Fruit fly (Drosophila melanogaster) whole organism, embryonic: ENCODE measurements around the gene Jhbp11.

Experiments used
- Abd-B ChIP-seq: fragments of 200-800 bp; sonication (Bioruptor generic); optimal IDR thresholded peaks from 2 replicates; lab custom pipeline; 2018; ENCODE audit warnings: missing biosample characterization, mild to moderate bottlenecking, missing genetic modification characterization, moderate library complexity
- Atf-2 ChIP-seq: fragments of 200-800 bp; sonication (Bioruptor generic); optimal IDR thresholded peaks from 2 replicates; lab custom pipeline; 2016; ENCODE audit warnings: missing biosample characterization, missing genetic modification characterization
- Blimp-1 ChIP-seq: fragments of 200-800 bp; sonication (Bioruptor generic); optimal IDR thresholded peaks from 3 replicates; lab custom pipeline; 2018; ENCODE audit warnings: missing biosample characterization, missing genetic modification characterization, mild to moderate bottlenecking, moderate library complexity, missing genetic modification reagents
- CG10147 ChIP-seq: fragments of 200-800 bp; sonication (Bioruptor generic); optimal IDR thresholded peaks from 2 replicates; lab custom pipeline; 2019; ENCODE audit warnings: missing biosample characterization, mild to moderate bottlenecking, missing genetic modification characterization, moderate library complexity
- CG10979 ChIP-seq: fragments of 200-800 bp; sonication (Bioruptor generic); optimal IDR thresholded peaks from 2 replicates; lab custom pipeline; 2018; ENCODE audit warnings: missing biosample characterization, mild to moderate bottlenecking, missing genetic modification characterization, moderate library complexity
- CG11093 ChIP-seq: fragments of 200-800 bp; sonication (Bioruptor generic); IDR thresholded peaks from 3 replicates; pipeline ENCODE4 v1.3.6; 2022; ENCODE audit warnings: missing biosample characterization, missing genetic modification characterization
- CG11398 ChIP-seq: fragments of 200-800 bp; sonication (Bioruptor generic); optimal IDR thresholded peaks from 2 replicates; lab custom pipeline; 2016; ENCODE audit warnings: missing biosample characterization, missing genetic modification characterization
- CG11504 ChIP-seq: fragments of 200-800 bp; sonication (Bioruptor generic); optimal IDR thresholded peaks from 3 replicates; lab custom pipeline; 2019; ENCODE audit warnings: missing biosample characterization, mild to moderate bottlenecking, missing genetic modification characterization, moderate library complexity
- CG11695 ChIP-seq: fragments of 200-800 bp; sonication (Bioruptor generic); IDR thresholded peaks from 3 replicates; pipeline ENCODE4 v1.3.6; 2022; ENCODE audit warnings: missing biosample characterization, missing genetic modification characterization
- CG12155 ChIP-seq: fragments of 200-800 bp; sonication (Bioruptor generic); optimal IDR thresholded peaks from 3 replicates; lab custom pipeline; 2016; ENCODE audit warnings: missing biosample characterization, missing genetic modification characterization
- CG12299 ChIP-seq: fragments of 200-800 bp; sonication (Bioruptor generic); optimal IDR thresholded peaks from 2 replicates; lab custom pipeline; 2018; ENCODE audit warnings: missing biosample characterization, mild to moderate bottlenecking, missing genetic modification characterization
- CG15269 ChIP-seq: fragments of 200-800 bp; sonication (Bioruptor generic); optimal IDR thresholded peaks from 2 replicates; lab custom pipeline; 2018; ENCODE audit warnings: missing biosample characterization, mild to moderate bottlenecking, missing genetic modification characterization, moderate library complexity
- CG15514 ChIP-seq: fragments of 200-800 bp; sonication (Bioruptor generic); optimal IDR thresholded peaks from 3 replicates; lab custom pipeline; 2017; ENCODE audit warnings: missing biosample characterization, missing genetic modification characterization, mild to moderate bottlenecking, moderate library complexity, missing genetic modification reagents
- CG1602 ChIP-seq: fragments of 200-800 bp; sonication (Bioruptor generic); optimal IDR thresholded peaks from 3 replicates; lab custom pipeline; 2016; ENCODE audit warnings: missing biosample characterization, missing genetic modification characterization
- CG17359 ChIP-seq: fragments of 200-800 bp; sonication (Bioruptor generic); optimal IDR thresholded peaks from 3 replicates; lab custom pipeline; 2018; ENCODE audit warnings: missing biosample characterization, mild to moderate bottlenecking, missing genetic modification characterization, moderate library complexity
- CG1832 ChIP-seq: fragments of 200-800 bp; sonication (Bioruptor generic); optimal IDR thresholded peaks from 2 replicates; lab custom pipeline; 2017; ENCODE audit warnings: missing biosample characterization, mild to moderate bottlenecking, missing genetic modification characterization, inconsistent platforms
- CG2116 ChIP-seq: fragments of 200-800 bp; sonication (Bioruptor generic); optimal IDR thresholded peaks from 3 replicates; lab custom pipeline; 2018; ENCODE audit warnings: missing biosample characterization, mild to moderate bottlenecking, missing genetic modification characterization
- CG6689 ChIP-seq: fragments of 200-800 bp; sonication (Bioruptor generic); IDR thresholded peaks from 2 replicates; pipeline ENCODE4 v1.3.6; 2022; ENCODE audit warnings: missing biosample characterization, missing genetic modification characterization
- CG6813 ChIP-seq: fragments of 200-800 bp; sonication (Bioruptor generic); optimal IDR thresholded peaks from 2 replicates; lab custom pipeline; 2017; ENCODE audit warnings: missing biosample characterization, missing genetic modification characterization, mild to moderate bottlenecking, moderate library complexity, missing genetic modification reagents
- CG8281 ChIP-seq: fragments of 200-800 bp; sonication (Bioruptor generic); optimal IDR thresholded peaks from 2 replicates; lab custom pipeline; 2018; ENCODE audit warnings: missing biosample characterization, mild to moderate bottlenecking, missing genetic modification characterization, moderate library complexity
- Dip2 ChIP-seq: fragments of 200-800 bp; sonication (Bioruptor generic); IDR thresholded peaks from 2 replicates; pipeline ENCODE4 v1.3.6; 2022; ENCODE audit warnings: missing biosample characterization, missing genetic modification characterization
- Dip3 ChIP-seq: fragments of 200-800 bp; sonication (Bioruptor generic); optimal IDR thresholded peaks from 3 replicates; lab custom pipeline; 2016; ENCODE audit warnings: missing biosample characterization, missing genetic modification characterization
- Eip74EF ChIP-seq, 2 experiments: fragments of 200-800 bp in 1 of 2; fragments of >200 bp in 1 of 2; sonication (Bioruptor generic) in 1 of 2; optimal IDR thresholded peaks; 2 replicates each; lab custom pipeline; 2017 to 2019; ENCODE audit warnings: missing biosample characterization in 2 of 2, missing genetic modification characterization in 2 of 2, mild to moderate bottlenecking in 1 of 2, moderate library complexity in 1 of 2
- Elba2 ChIP-seq: fragments of 200-800 bp; sonication (Bioruptor generic); optimal IDR thresholded peaks from 3 replicates; lab custom pipeline; 2016; ENCODE audit warnings: missing biosample characterization, missing genetic modification characterization
- Fer3 ChIP-seq: fragments of 200-800 bp; sonication (Bioruptor generic); optimal IDR thresholded peaks from 2 replicates; lab custom pipeline; 2018; ENCODE audit warnings: missing biosample characterization, mild to moderate bottlenecking, missing genetic modification characterization, moderate library complexity
- Hey ChIP-seq: fragments of 200-800 bp; sonication (Bioruptor generic); optimal IDR thresholded peaks from 3 replicates; lab custom pipeline; 2018; ENCODE audit warnings: missing biosample characterization, mild to moderate bottlenecking, missing genetic modification characterization
- Hr78 ChIP-seq, 2 experiments: fragments of 200-800 bp in 1 of 2; fragments of >200 bp in 1 of 2; sonication (Bioruptor generic) in 1 of 2; optimal IDR thresholded peaks; 2 replicates each; lab custom pipeline; 2017 to 2019; ENCODE audit warnings: missing biosample characterization in 2 of 2, missing genetic modification characterization in 2 of 2, mild to moderate bottlenecking in 1 of 2, moderate library complexity in 1 of 2
- Neu2 ChIP-seq: fragments of 200-800 bp; sonication (Bioruptor generic); optimal IDR thresholded peaks from 3 replicates; lab custom pipeline; 2016; ENCODE audit warnings: missing biosample characterization, missing genetic modification characterization, borderline replicate concordance
- Oaz ChIP-seq: fragments of 200-800 bp; sonication (Bioruptor generic); IDR thresholded peaks from 2 replicates; pipeline ENCODE4 v1.3.6; 2022; ENCODE audit warnings: missing biosample characterization, missing genetic modification characterization
- Oli ChIP-seq: fragments of 200-800 bp; sonication (Bioruptor generic); optimal IDR thresholded peaks from 2 replicates; lab custom pipeline; 2018; ENCODE audit warnings: missing biosample characterization, mild to moderate bottlenecking, missing genetic modification characterization, moderate library complexity
- Pdp1 ChIP-seq, 2 experiments: fragments of 200-800 bp; sonication (Bioruptor generic); optimal IDR thresholded peaks; 3 replicates each; lab custom pipeline; 2016; ENCODE audit warnings: missing biosample characterization in 2 of 2, missing genetic modification characterization in 2 of 2, mild to moderate bottlenecking in 1 of 2, moderate library complexity in 1 of 2
- Ptx1 ChIP-seq: fragments of 200-800 bp; sonication (Bioruptor generic); IDR thresholded peaks from 2 replicates; pipeline ENCODE4 v1.3.6; 2022; ENCODE audit warnings: missing biosample characterization, missing genetic modification characterization
- Side ChIP-seq: fragments of 200-800 bp; sonication (Bioruptor generic); optimal IDR thresholded peaks from 2 replicates; lab custom pipeline; 2016; ENCODE audit warnings: missing biosample characterization, missing genetic modification characterization
- Xbp1 ChIP-seq: fragments of 200-800 bp; sonication (Bioruptor generic); optimal IDR thresholded peaks from 3 replicates; lab custom pipeline; 2016; ENCODE audit warnings: missing biosample characterization, mild to moderate bottlenecking, missing genetic modification characterization
- dm ChIP-seq: fragments of 200-800 bp; sonication (Bioruptor generic); optimal IDR thresholded peaks from 3 replicates; lab custom pipeline; 2016; ENCODE audit warnings: missing biosample characterization, missing genetic modification characterization
- fd96Cb ChIP-seq: fragments of 200-800 bp; sonication (Bioruptor generic); optimal IDR thresholded peaks from 2 replicates; lab custom pipeline; 2018; ENCODE audit warnings: missing biosample characterization, mild to moderate bottlenecking, missing genetic modification characterization, moderate library complexity
- insv ChIP-seq, 2 experiments: fragments of 200-800 bp; sonication (Bioruptor generic); optimal IDR thresholded peaks; 3 replicates each; lab custom pipeline; 2016 to 2018; ENCODE audit warnings: missing biosample characterization in 2 of 2, missing genetic modification characterization in 2 of 2
- jumu ChIP-seq: fragments of 200-800 bp; sonication (Bioruptor generic); optimal IDR thresholded peaks from 3 replicates; lab custom pipeline; 2016; ENCODE audit warnings: missing biosample characterization, missing genetic modification characterization
- nerfin-2 ChIP-seq: fragments of 200-800 bp; sonication (Bioruptor generic); IDR thresholded peaks from 2 replicates; pipeline ENCODE4 v1.3.6; 2022; ENCODE audit warnings: missing biosample characterization, missing genetic modification characterization; ENCODE audit not compliant: partially characterized antibody
- nmo ChIP-seq: fragments of 200-800 bp; sonication (Bioruptor generic); optimal IDR thresholded peaks from 2 replicates; lab custom pipeline; 2018; ENCODE audit warnings: missing biosample characterization, mild to moderate bottlenecking, missing genetic modification characterization, moderate library complexity
- nom ChIP-seq: fragments of 200-800 bp; sonication (Bioruptor generic); optimal IDR thresholded peaks from 2 replicates; lab custom pipeline; 2017; ENCODE audit warnings: missing biosample characterization, missing genetic modification characterization, mild to moderate bottlenecking, moderate library complexity, missing genetic modification reagents
- pb ChIP-seq: fragments of 200-800 bp; sonication (Bioruptor generic); optimal IDR thresholded peaks from 3 replicates; lab custom pipeline; 2016; ENCODE audit warnings: missing biosample characterization, missing genetic modification characterization
- pnt ChIP-seq: fragments of 200-800 bp; sonication (Bioruptor generic); optimal IDR thresholded peaks from 3 replicates; lab custom pipeline; 2016; ENCODE audit warnings: missing biosample characterization, missing genetic modification characterization
- prd ChIP-seq, 3 experiments: fragments of >200 bp in 2 of 3; fragments of 200-800 bp in 1 of 3; sonication (Bioruptor generic) in 1 of 3; optimal IDR thresholded peaks in 2 of 3; IDR thresholded peaks in 1 of 3; 2 replicates in 2 of 3; 3 replicates in 1 of 3; pipeline versions ENCODE4 v1.3.6 to Lab custom; 2017 to 2022; ENCODE audit warnings: missing biosample characterization in 1 of 3, missing genetic modification characterization in 1 of 3
- repo ChIP-seq: fragments of 200-800 bp; sonication (Bioruptor generic); optimal IDR thresholded peaks from 2 replicates; lab custom pipeline; 2016; ENCODE audit warnings: missing biosample characterization, missing genetic modification characterization
- vfl ChIP-seq: fragments of 200-800 bp; sonication (Bioruptor generic); optimal IDR thresholded peaks from 2 replicates; lab custom pipeline; 2016; ENCODE audit warnings: missing biosample characterization, missing genetic modification characterization
- zfh1 ChIP-seq: fragments of 200-800 bp; sonication (Bioruptor generic); IDR thresholded peaks from 3 replicates; pipeline ENCODE4 v1.3.6; 2022; ENCODE audit warnings: missing biosample characterization, missing genetic modification characterization

Jhbp11 gene

dm6 chr3R:27150685-27151515 lies 49.9 kb downstream of the Jhbp11 start, which contains the start of gene CG6051 (continued):
- TF ChIP-seq nmo (peak; percentile 67), Dip2 (GFP tag; lab: Robert Waterston, UW) (no peak), Ptx1 (GFP tag; lab: Robert Waterston, UW) (no peak), CG12299 (tag; lab: Kevin White, UChicago) (peak; percentile 42), fd96Cb (peak; percentile 60), CG17359 (tag; lab: Kevin White, UChicago) (peak; percentile 60), Blimp-1 (GFP tag; lab: Kevin White, UChicago) (peak; percentile 37), Fer3 (tag; lab: Kevin White, UChicago) (peak; percentile 69), CG10979 (tag; lab: Kevin White, UChicago) (peak; percentile 38), prd (optimal IDR thresholded peaks at IDR 0.05; lab: Kevin White, UChicago) (no peak), prd (GFP tag; IDR thresholded peaks at IDR 0.05; lab: Robert Waterston, UW) (no peak), dm (GFP tag; lab: Kevin White, UChicago) (peak; percentile 52), vfl (GFP tag; lab: Kevin White, UChicago) (peak; percentile 2), CG15269 (tag; lab: Kevin White, UChicago) (peak; percentile 71), Dip3 (GFP tag; lab: Kevin White, UChicago) (peak; percentile 43), CG11695 (GFP tag; lab: Robert Waterston, UW) (no peak), CG6813 (GFP tag; lab: Kevin White, UChicago) (peak; percentile 4), nom (peak; percentile 74), Elba2 (GFP tag; lab: Kevin White, UChicago) (no peak), zfh1 (GFP tag; lab: Robert Waterston, UW) (no peak), CG11398 (GFP tag; lab: Kevin White, UChicago) (peak; percentile 35), Abd-B (GFP tag; lab: Kevin White, UChicago) (peak; percentile 56), CG10147 (GFP tag; lab: Kevin White, UChicago) (no peak), CG11093 (GFP tag; lab: Robert Waterston, UW) (peak; percentile 21; the same call in 1 of the 3 replicates), Xbp1 (GFP tag; lab: Kevin White, UChicago) (peak; percentile 69), Hey (tag; lab: Kevin White, UChicago) (peak; percentile 46), Neu2 (peak; percentile 19), CG12155 (GFP tag; lab: Kevin White, UChicago) (peak; percentile 41), nerfin-2 (GFP tag; lab: Robert Waterston, UW) (no peak), Atf-2 (GFP tag; lab: Kevin White, UChicago) (peak; percentile 41), repo (GFP tag; lab: Kevin White, UChicago) (peak; percentile 33), CG2116 (GFP tag; lab: Kevin White, UChicago) (peak; percentile 28), CG1602 (peak; percentile 45), insv (GFP tag; optimal IDR thresholded peaks at IDR 0.05; lab: Kevin White, UChicago) (no peak), jumu (GFP tag; lab: Kevin White, UChicago) (peak; percentile 10), Eip74EF (GFP tag; optimal IDR thresholded peaks at IDR 0.05; lab: Kevin White, UChicago) (peak in 1 of 2 experiments; percentile 85), Pdp1 (GFP tag; optimal IDR thresholded peaks at IDR 0.05; lab: Kevin White, UChicago) (peak; percentile 25 to 26), CG6689 (no peak), pnt (GFP tag; lab: Kevin White, UChicago) (peak; percentile 23), CG8281 (tag; lab: Kevin White, UChicago) (peak; percentile 55), CG1832 (GFP tag; lab: Kevin White, UChicago) (peak; percentile 3), Hr78 (GFP tag; optimal IDR thresholded peaks at IDR 0.05; lab: Kevin White, UChicago) (peak in 1 of 2 experiments; percentile 13), CG15514 (peak; percentile 48), Side (GFP tag; lab: Kevin White, UChicago) (peak; percentile 41), Oaz (no peak), pb (peak; percentile 11), CG11504 (peak; percentile 67), Oli (tag; lab: Kevin White, UChicago) (peak; percentile 25)
